Fruit fly (Drosophila melanogaster) whole organism, embryonic: Measurements from ENCODE around the gene CG2614.

Experiments used
- ATbp ChIP-seq: fragments of 200-800 bp; sonication (Bioruptor generic); optimal IDR thresholded peaks from 2 replicates; lab custom pipeline; 2017; ENCODE audit warnings: missing biosample characterization, mild to moderate bottlenecking, missing genetic modification characterization, missing genetic modification reagents
- Abd-B ChIP-seq: fragments of 200-800 bp; sonication (Bioruptor generic); optimal IDR thresholded peaks from 2 replicates; lab custom pipeline; 2018; ENCODE audit warnings: missing biosample characterization, mild to moderate bottlenecking, missing genetic modification characterization, moderate library complexity
- Adf1 ChIP-seq: fragments of 200-800 bp; sonication (Bioruptor generic); IDR thresholded peaks from 2 replicates; pipeline ENCODE4 v1.3.6; 2022; ENCODE audit warnings: missing biosample characterization, missing genetic modification characterization
- CG10274 ChIP-seq: fragments of 200-800 bp; sonication (Bioruptor generic); optimal IDR thresholded peaks from 3 replicates; lab custom pipeline; 2017; ENCODE audit warnings: missing biosample characterization, mild to moderate bottlenecking, missing genetic modification characterization
- CG10979 ChIP-seq: fragments of 200-800 bp; sonication (Bioruptor generic); optimal IDR thresholded peaks from 2 replicates; lab custom pipeline; 2018; ENCODE audit warnings: missing biosample characterization, mild to moderate bottlenecking, missing genetic modification characterization, moderate library complexity
- CG11560 ChIP-seq: fragments of 200-800 bp; sonication (Bioruptor generic); IDR thresholded peaks from 3 replicates; pipeline ENCODE4 v1.3.6; 2022; ENCODE audit warnings: missing biosample characterization, missing genetic modification characterization
- CG12236 ChIP-seq: fragments of 200-800 bp; sonication (Bioruptor generic); optimal IDR thresholded peaks from 2 replicates; lab custom pipeline; 2016; ENCODE audit warnings: missing biosample characterization, missing genetic modification characterization
- CG1603 ChIP-seq: fragments of 200-800 bp; sonication (Bioruptor generic); optimal IDR thresholded peaks from 2 replicates; lab custom pipeline; 2019; ENCODE audit warnings: missing biosample characterization, mild to moderate bottlenecking, missing genetic modification characterization, moderate library complexity
- CG16779 ChIP-seq: fragments of 200-800 bp; sonication (Bioruptor generic); IDR thresholded peaks from 2 replicates; pipeline ENCODE4 v1.3.6; 2022; ENCODE audit warnings: missing biosample characterization, missing genetic modification characterization
- CG17328 ChIP-seq: fragments of 200-800 bp; sonication (Bioruptor generic); IDR thresholded peaks from 2 replicates; pipeline ENCODE4 v1.3.6; 2022; ENCODE audit warnings: missing biosample characterization, missing genetic modification characterization
- CG17802 ChIP-seq: fragments of 200-800 bp; sonication (Bioruptor generic); optimal IDR thresholded peaks from 2 replicates; lab custom pipeline; 2018; ENCODE audit warnings: missing biosample characterization, mild to moderate bottlenecking, missing genetic modification characterization, moderate library complexity
- CG17912 ChIP-seq: fragments of 200-800 bp; sonication (Bioruptor generic); optimal IDR thresholded peaks from 2 replicates; lab custom pipeline; 2018; ENCODE audit warnings: missing biosample characterization, mild to moderate bottlenecking, missing genetic modification characterization
- CG2120 ChIP-seq: fragments of 200-800 bp; sonication (Bioruptor generic); optimal IDR thresholded peaks from 3 replicates; lab custom pipeline; 2016; ENCODE audit warnings: missing biosample characterization, missing genetic modification characterization
- CG2712 ChIP-seq: fragments of 200-800 bp; optimal IDR thresholded peaks from 3 replicates; lab custom pipeline; 2019; ENCODE audit warnings: missing biosample characterization, mild to moderate bottlenecking, missing genetic modification characterization, moderate library complexity
- CG33213 ChIP-seq: fragments of 200-800 bp; sonication (Bioruptor generic); optimal IDR thresholded peaks from 3 replicates; lab custom pipeline; 2016; ENCODE audit warnings: missing biosample characterization, missing genetic modification characterization
- CG3407 ChIP-seq: fragments of 200-800 bp; sonication (Bioruptor generic); optimal IDR thresholded peaks from 2 replicates; lab custom pipeline; 2018; ENCODE audit warnings: missing biosample characterization, mild to moderate bottlenecking, missing genetic modification characterization
- CG4360 ChIP-seq: fragments of 200-800 bp; sonication (Bioruptor generic); IDR thresholded peaks from 2 replicates; pipeline ENCODE4 v1.3.6; 2022; ENCODE audit warnings: missing biosample characterization, missing genetic modification characterization
- CG43689 ChIP-seq: fragments of 200-800 bp; sonication (Bioruptor generic); IDR thresholded peaks from 2 replicates; pipeline ENCODE4 v1.3.6; 2022; ENCODE audit warnings: missing biosample characterization, missing genetic modification characterization
- CG7786 ChIP-seq: fragments of 200-800 bp; sonication (Bioruptor generic); optimal IDR thresholded peaks from 2 replicates; lab custom pipeline; 2016; ENCODE audit warnings: missing biosample characterization, missing genetic modification characterization
- CG8281 ChIP-seq: fragments of 200-800 bp; sonication (Bioruptor generic); optimal IDR thresholded peaks from 2 replicates; lab custom pipeline; 2018; ENCODE audit warnings: missing biosample characterization, mild to moderate bottlenecking, missing genetic modification characterization, moderate library complexity
- CG8290 ChIP-seq, 3 experiments: fragments of 200-800 bp; sonication (Bioruptor generic); optimal IDR thresholded peaks; 2 replicates each; lab custom pipeline; 2016 to 2019; ENCODE audit warnings: missing biosample characterization in 3 of 3, missing genetic modification characterization in 3 of 3, mild to moderate bottlenecking in 2 of 3, moderate library complexity in 1 of 3
- CTCF ChIP-seq: fragments of 200-800 bp; sonication (Bioruptor generic); optimal IDR thresholded peaks from 2 replicates; lab custom pipeline; 2017; ENCODE audit warnings: missing biosample characterization, mild to moderate bottlenecking, missing genetic modification characterization, moderate library complexity
- Camta ChIP-seq: fragments of 200-800 bp; sonication (Bioruptor generic); optimal IDR thresholded peaks from 2 replicates; lab custom pipeline; 2016; ENCODE audit warnings: missing biosample characterization, missing genetic modification characterization
- HLH4C ChIP-seq: fragments of 200-800 bp; sonication (Bioruptor generic); IDR thresholded peaks from 3 replicates; pipeline ENCODE4 v1.3.6; 2022; ENCODE audit warnings: missing biosample characterization, missing genetic modification characterization; ENCODE audit not compliant: partially characterized antibody
- HmgD ChIP-seq: fragments of 200-800 bp; sonication (Bioruptor generic); optimal IDR thresholded peaks from 3 replicates; lab custom pipeline; 2016; ENCODE audit warnings: missing biosample characterization, missing genetic modification characterization
- Hmr ChIP-seq: fragments of 200-800 bp; sonication (Bioruptor generic); optimal IDR thresholded peaks from 3 replicates; lab custom pipeline; 2017; ENCODE audit warnings: mild to moderate bottlenecking, missing biosample characterization, missing genetic modification reagents, missing genetic modification characterization
- Lhr ChIP-seq: fragments of 200-800 bp; sonication (Bioruptor generic); optimal IDR thresholded peaks from 3 replicates; lab custom pipeline; 2017; ENCODE audit warnings: mild to moderate bottlenecking, missing biosample characterization, missing genetic modification reagents, missing genetic modification characterization
- NC2α ChIP-seq: fragments of 200-800 bp; sonication (Bioruptor generic); optimal IDR thresholded peaks from 2 replicates; lab custom pipeline; 2016; ENCODE audit warnings: missing biosample characterization, missing genetic modification characterization
- Scr ChIP-seq: fragments of 200-800 bp; sonication (Bioruptor generic); IDR thresholded peaks from 2 replicates; pipeline ENCODE4 v1.3.6; 2022; ENCODE audit warnings: missing biosample characterization, missing genetic modification characterization; ENCODE audit not compliant: partially characterized antibody
- Side ChIP-seq: fragments of 200-800 bp; sonication (Bioruptor generic); optimal IDR thresholded peaks from 2 replicates; lab custom pipeline; 2016; ENCODE audit warnings: missing biosample characterization, missing genetic modification characterization
- Sox100B ChIP-seq: fragments of 200-800 bp; sonication (Bioruptor generic); optimal IDR thresholded peaks from 3 replicates; lab custom pipeline; 2018; ENCODE audit warnings: missing biosample characterization, mild to moderate bottlenecking, missing genetic modification characterization
- Sry-δ ChIP-seq: fragments of 200-800 bp; sonication (Bioruptor generic); optimal IDR thresholded peaks from 2 replicates; lab custom pipeline; 2016; ENCODE audit warnings: missing biosample characterization, missing genetic modification characterization
- Ssrp ChIP-seq: fragments of 200-800 bp; sonication (Bioruptor generic); optimal IDR thresholded peaks from 2 replicates; lab custom pipeline; 2018; ENCODE audit warnings: missing biosample characterization, mild to moderate bottlenecking, missing genetic modification characterization, moderate library complexity
- Xrp1 ChIP-seq: fragments of 200-800 bp; sonication (Bioruptor generic); IDR thresholded peaks from 2 replicates; pipeline ENCODE4 v1.3.6; 2022; ENCODE audit warnings: missing biosample characterization, missing genetic modification characterization
- chinmo ChIP-seq: fragments of 200-800 bp; sonication (Bioruptor generic); IDR thresholded peaks from 4 replicates; pipeline ENCODE4 v1.3.6; 2022; ENCODE audit warnings: missing biosample characterization, missing genetic modification characterization; ENCODE audit not compliant: partially characterized antibody
- crc ChIP-seq: fragments of 200-800 bp; sonication (Bioruptor generic); optimal IDR thresholded peaks from 2 replicates; lab custom pipeline; 2016; ENCODE audit warnings: missing biosample characterization, missing genetic modification characterization
- dpn ChIP-seq, 2 experiments: fragments of 200-800 bp; sonication (Bioruptor generic); optimal IDR thresholded peaks; 3 replicates each; lab custom pipeline; 2016; ENCODE audit warnings: missing biosample characterization in 2 of 2, missing genetic modification characterization in 2 of 2
- dysf ChIP-seq: fragments of 200-800 bp; sonication (Bioruptor generic); IDR thresholded peaks from 3 replicates; pipeline ENCODE4 v1.3.6; 2022; ENCODE audit warnings: missing biosample characterization, missing genetic modification characterization
- emc ChIP-seq: fragments of 200-800 bp; sonication (Bioruptor generic); optimal IDR thresholded peaks from 2 replicates; lab custom pipeline; 2016; ENCODE audit warnings: missing biosample characterization, missing genetic modification characterization
- exex ChIP-seq: fragments of 200-800 bp; sonication (Bioruptor generic); optimal IDR thresholded peaks from 4 replicates; lab custom pipeline; 2018; ENCODE audit warnings: missing biosample characterization, mild to moderate bottlenecking, missing genetic modification characterization, moderate library complexity
- eyg ChIP-seq: fragments of 200-800 bp; sonication (Bioruptor generic); optimal IDR thresholded peaks from 3 replicates; lab custom pipeline; 2016; ENCODE audit warnings: missing biosample characterization, missing genetic modification characterization
- fu2 ChIP-seq: fragments of 200-800 bp; sonication (Bioruptor generic); optimal IDR thresholded peaks from 2 replicates; lab custom pipeline; 2016; ENCODE audit warnings: missing biosample characterization, missing genetic modification characterization
- gcm ChIP-seq: fragments of 200-800 bp; sonication (Bioruptor generic); optimal IDR thresholded peaks from 2 replicates; lab custom pipeline; 2019; ENCODE audit warnings: missing biosample characterization, mild to moderate bottlenecking, missing genetic modification characterization, moderate library complexity
- gcm2 ChIP-seq: fragments of 200-800 bp; sonication (Bioruptor generic); optimal IDR thresholded peaks from 2 replicates; lab custom pipeline; 2016; ENCODE audit warnings: missing biosample characterization, missing genetic modification characterization
- gro ChIP-seq: fragments of 200-800 bp; sonication (Bioruptor generic); optimal IDR thresholded peaks from 2 replicates; lab custom pipeline; 2016; ENCODE audit warnings: missing biosample characterization, missing genetic modification characterization
- lmd ChIP-seq: fragments of 200-800 bp; sonication (Bioruptor generic); IDR thresholded peaks from 2 replicates; pipeline ENCODE4 v1.3.6; 2022; ENCODE audit warnings: missing biosample characterization, missing genetic modification characterization
- luna ChIP-seq: fragments of 200-800 bp; sonication (Bioruptor generic); optimal IDR thresholded peaks from 2 replicates; lab custom pipeline; 2016; ENCODE audit warnings: missing biosample characterization, missing genetic modification characterization
- nerfin-2 ChIP-seq: fragments of 200-800 bp; sonication (Bioruptor generic); IDR thresholded peaks from 2 replicates; pipeline ENCODE4 v1.3.6; 2022; ENCODE audit warnings: missing biosample characterization, missing genetic modification characterization; ENCODE audit not compliant: partially characterized antibody
- pros ChIP-seq: fragments of 200-800 bp; sonication (Bioruptor generic); optimal IDR thresholded peaks from 3 replicates; lab custom pipeline; 2019; ENCODE audit warnings: missing biosample characterization, mild to moderate bottlenecking, missing genetic modification characterization, moderate library complexity
- unpg ChIP-seq: fragments of 200-800 bp; sonication (Bioruptor generic); optimal IDR thresholded peaks from 3 replicates; lab custom pipeline; 2018; ENCODE audit warnings: missing biosample characterization, mild to moderate bottlenecking, missing genetic modification characterization, moderate library complexity
- vvl ChIP-seq: fragments of 200-800 bp; sonication (Bioruptor generic); IDR thresholded peaks from 2 replicates; pipeline ENCODE4 v1.3.6; 2022; ENCODE audit warnings: missing biosample characterization, missing genetic modification characterization
- zfh2 ChIP-seq: fragments of 200-800 bp; sonication (Bioruptor generic); optimal IDR thresholded peaks from 2 replicates; lab custom pipeline; 2016; ENCODE audit warnings: missing biosample characterization, missing genetic modification characterization

Gene CG2614

DNA sequence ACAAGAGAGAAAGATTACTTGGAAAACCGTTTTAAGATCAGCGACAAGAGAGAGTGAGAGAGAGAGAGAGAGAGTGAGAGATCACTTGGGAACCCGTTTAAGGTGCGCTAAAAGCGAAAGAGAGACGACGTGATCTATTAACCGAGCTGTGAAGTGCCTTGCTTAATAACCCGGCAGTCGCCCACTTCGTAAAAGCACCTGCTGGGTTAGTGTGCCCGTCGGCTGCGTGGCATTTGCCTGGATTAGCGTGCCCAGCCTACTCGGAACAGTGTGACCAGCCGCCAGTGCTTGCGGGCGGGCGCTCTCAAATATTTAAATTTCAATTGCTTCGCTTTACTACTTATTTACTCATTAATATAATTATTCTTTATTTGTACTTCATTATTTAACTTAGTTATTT is 17.8 kb upstream of the CG2614 start (continued):
- TF ChIP-seq Sry-δ (GFP tag; lab: Kevin White, UChicago) (peak; percentile 19), HLH4C (GFP tag; lab: Robert Waterston, UW) (no peak), gcm2 (no peak), CG17328 (GFP tag; lab: Robert Waterston, UW) (no peak), dpn (GFP tag; optimal IDR thresholded peaks at IDR 0.05; lab: Kevin White, UChicago) (no peak), CG10274 (GFP tag; lab: Kevin White, UChicago) (no peak), dysf (GFP tag; lab: Robert Waterston, UW) (no peak), Ssrp (no peak), vvl (peak; percentile 49), Sox100B (GFP tag; lab: Kevin White, UChicago) (no peak), crc (GFP tag; lab: Kevin White, UChicago) (no peak), Scr (GFP tag; lab: Robert Waterston, UW) (peak; percentile 25; the same call in 1 of the 2 replicates), Adf1 (GFP tag; lab: Robert Waterston, UW) (no peak), nerfin-2 (GFP tag; lab: Robert Waterston, UW) (no peak), fu2 (GFP tag; lab: Kevin White, UChicago) (no peak), CG17912 (no peak), exex (tag; lab: Kevin White, UChicago) (no peak), CG16779 (GFP tag; lab: Robert Waterston, UW) (no peak), luna (GFP tag; lab: Kevin White, UChicago) (no peak), HmgD (GFP tag; lab: Kevin White, UChicago) (peak; percentile 32), chinmo (GFP tag; lab: Robert Waterston, UW) (no peak), Hmr (GFP tag; lab: Kevin White, UChicago) (peak; percentile 76), CG11560 (tag; lab: Robert Waterston, UW) (no peak), CG3407 (no peak), CG8281 (tag; lab: Kevin White, UChicago) (no peak), gro (GFP tag; lab: Kevin White, UChicago) (no peak), CG2712 (no peak), CG2120 (GFP tag; lab: Kevin White, UChicago) (no peak), Xrp1 (no peak), unpg (GFP tag; lab: Kevin White, UChicago) (no peak), lmd (no peak), CG12236 (GFP tag; lab: Kevin White, UChicago) (no peak), CG1603 (peak; percentile 66), Abd-B (GFP tag; lab: Kevin White, UChicago) (peak; percentile 54), CG10979 (tag; lab: Kevin White, UChicago) (no peak), CTCF (peak; percentile 22), pros (GFP tag; lab: Kevin White, UChicago) (peak; percentile 24), CG43689 (GFP tag; lab: Robert Waterston, UW) (no peak), CG4360 (GFP tag; lab: Robert Waterston, UW) (no peak), Camta (no peak), Side (GFP tag; lab: Kevin White, UChicago) (no peak), NC2α (GFP tag; lab: Kevin White, UChicago) (no peak), CG17802 (tag; lab: Kevin White, UChicago) (no peak), ATbp (GFP tag; lab: Kevin White, UChicago) (no peak), emc (GFP tag; lab: Kevin White, UChicago) (no peak), eyg (no peak), CG7786 (GFP tag; lab: Kevin White, UChicago) (no peak), CG33213 (GFP tag; lab: Kevin White, UChicago) (peak; percentile 92), CG8290 (GFP tag; optimal IDR thresholded peaks at IDR 0.05; lab: Kevin White, UChicago) (peak; percentile 30), CG8290 (tag; optimal IDR thresholded peaks at IDR 0.05; lab: Kevin White, UChicago) (peak in 1 of 2 experiments; percentile 55), zfh2 (GFP tag; lab: Kevin White, UChicago) (no peak), gcm (GFP tag; lab: Kevin White, UChicago) (no peak), Lhr (GFP tag; lab: Kevin White, UChicago) (peak; percentile 98)
